Worm (Caenorhabditis elegans): ENCODE data around the gene C06H2.7.

ce11 chrV:11124922-11125321, 19.7 kb downstream of the C06H2.7 start, which contains the start of gene C06H2.2:
- TF ChIP-seq W03F9.2 (tag; optimal IDR thresholded peaks at IDR 0.05) (no peak), him-1 (tag; optimal IDR thresholded peaks at IDR 0.05) (no peak)

Data from whole organism, L4/young adult.